Fruit fly (Drosophila melanogaster) whole organism, prepupa: Measurements from ENCODE around the gene ImpE1.

Source experiments
- Blimp-1 ChIP-seq: fragments of 200-800 bp; sonication (Bioruptor generic); optimal IDR thresholded peaks from 3 replicates; lab custom pipeline; 2017; ENCODE audit warnings: missing biosample characterization, missing genetic modification characterization, mild to moderate bottlenecking, moderate library complexity, missing genetic modification reagents
- CG31627 ChIP-seq: fragments of 200-800 bp; sonication (Bioruptor generic); optimal IDR thresholded peaks from 3 replicates; lab custom pipeline; 2016; ENCODE audit warnings: missing biosample characterization, missing genetic modification characterization
- Gug ChIP-seq: fragments of 200-800 bp; sonication (Bioruptor generic); IDR thresholded peaks from 2 replicates; pipeline ENCODE4 v1.3.6; 2022; ENCODE audit warnings: missing biosample characterization, missing genetic modification characterization
- dsx ChIP-seq: fragments of 200-800 bp; optimal IDR thresholded peaks from 3 replicates; lab custom pipeline; 2019; ENCODE audit warnings: missing biosample characterization, mild to moderate bottlenecking, missing genetic modification characterization, moderate library complexity; ENCODE audit not compliant: poor library complexity, severe bottlenecking
- spab ChIP-seq: fragments of 200-800 bp; sonication (Bioruptor generic); optimal IDR thresholded peaks from 2 replicates; lab custom pipeline; 2017; ENCODE audit warnings: missing biosample characterization, mild to moderate bottlenecking, missing genetic modification characterization, missing genetic modification reagents

dm6 chr3L:8405123-8405522 is 32.9 kb downstream of the ImpE1 start, which contains the start of the genes Tpt, mkg-p and CG13667:
- TF ChIP-seq dsx (GFP tag; lab: Kevin White, UChicago) (no peak), Gug (GFP tag; lab: Robert Waterston, UW) (no peak), Blimp-1 (GFP tag; lab: Kevin White, UChicago) (no peak), spab (GFP tag; lab: Kevin White, UChicago) (no peak), CG31627 (GFP tag; lab: Kevin White, UChicago) (no peak)
